Worm (Caenorhabditis elegans) whole organism, L3 larva: ENCODE results near the gene ins-32.

Experiments used
- ZK546.5 ChIP-seq: sonication (generic microtip); optimal IDR thresholded peaks from 2 replicates; lab custom pipeline; 2017; ENCODE audit warnings: missing biosample characterization, missing genetic modification characterization
- ama-1 ChIP-seq: fragments of 150-350 bp; optimal IDR thresholded peaks from 2 replicates; lab custom pipeline; 2018
- ceh-16 ChIP-seq: sonication (generic microtip); optimal IDR thresholded peaks from 2 replicates; lab custom pipeline; 2017; ENCODE audit warnings: missing biosample characterization, missing genetic modification characterization
- ceh-28 ChIP-seq: fragments of 150-350 bp; optimal IDR thresholded peaks from 2 replicates; lab custom pipeline; 2014; ENCODE audit warnings: missing biosample characterization, missing genetic modification reagents, missing genetic modification characterization
- ceh-9 ChIP-seq: sonication (generic microtip); optimal IDR thresholded peaks from 2 replicates; lab custom pipeline; 2018; ENCODE audit warnings: missing biosample characterization, missing genetic modification characterization
- egl-27 ChIP-seq: sonication (generic microtip); optimal IDR thresholded peaks from 4 replicates; lab custom pipeline; 2017; ENCODE audit warnings: missing biosample characterization, missing genetic modification reagents, missing genetic modification characterization
- egl-5 ChIP-seq: fragments of 150-350 bp; optimal IDR thresholded peaks from 2 replicates; lab custom pipeline; 2017; ENCODE audit warnings: missing biosample characterization, missing genetic modification reagents, missing genetic modification characterization, inconsistent platforms
- elt-2 ChIP-seq: sonication (generic microtip); optimal IDR thresholded peaks from 2 replicates; lab custom pipeline; 2016; ENCODE audit warnings: missing genetic modification reagents, mild to moderate bottlenecking, missing genetic modification characterization, missing compliant biosample characterization
- elt-3 ChIP-seq, 3 experiments: fragments of 150-350 bp in 1 of 3; sonication (generic microtip) in 2 of 3; optimal IDR thresholded peaks; 2 replicates in 2 of 3; 4 replicates in 1 of 3; lab custom pipeline; 2014 to 2017; ENCODE audit warnings: missing biosample characterization in 3 of 3, missing genetic modification characterization in 3 of 3
- eor-1 ChIP-seq, 2 experiments: fragments of 150-350 bp; optimal IDR thresholded peaks; 2 replicates each; lab custom pipeline; 2014 to 2018; ENCODE audit warnings: missing biosample characterization in 2 of 2, missing genetic modification characterization in 2 of 2
- fkh-2 ChIP-seq: fragments of 150-350 bp; optimal IDR thresholded peaks from 2 replicates; lab custom pipeline; 2014; ENCODE audit warnings: missing biosample characterization, missing genetic modification reagents, missing genetic modification characterization
- fos-1 ChIP-seq: fragments of 150-350 bp; optimal IDR thresholded peaks from 2 replicates; lab custom pipeline; 2014; ENCODE audit warnings: missing biosample characterization, missing genetic modification characterization
- jun-1 ChIP-seq: fragments of 150-350 bp; optimal IDR thresholded peaks from 2 replicates; lab custom pipeline; 2014; ENCODE audit warnings: missing biosample characterization, missing genetic modification reagents, missing genetic modification characterization
- lin-15B ChIP-seq: fragments of 150-350 bp; optimal IDR thresholded peaks from 2 replicates; lab custom pipeline; 2014; ENCODE audit warnings: missing biosample characterization, missing genetic modification characterization
- lin-39 ChIP-seq: fragments of 150-350 bp; optimal IDR thresholded peaks from 2 replicates; lab custom pipeline; 2018; ENCODE audit warnings: missing biosample characterization, missing genetic modification reagents, missing genetic modification characterization
- lsy-12 ChIP-seq: sonication (generic microtip); optimal IDR thresholded peaks from 2 replicates; lab custom pipeline; 2016; ENCODE audit warnings: mild to moderate bottlenecking, missing genetic modification characterization, missing compliant biosample characterization
- mml-1 ChIP-seq: fragments of 150-350 bp; sonication (generic microtip); optimal IDR thresholded peaks from 3 replicates; lab custom pipeline; 2014; ENCODE audit warnings: missing biosample characterization, missing genetic modification characterization
- nfya-1 ChIP-seq: sonication (generic microtip); optimal IDR thresholded peaks from 2 replicates; lab custom pipeline; 2017; ENCODE audit warnings: missing genetic modification characterization, mild to moderate bottlenecking, missing compliant biosample characterization, antibody characterized with exemption, moderate library complexity; ENCODE audit not compliant: insufficient read depth
- nhr-237 ChIP-seq: fragments of 150-350 bp; optimal IDR thresholded peaks from 2 replicates; lab custom pipeline; 2014; ENCODE audit warnings: missing biosample characterization, missing genetic modification characterization
- nhr-25 ChIP-seq: sonication (generic microtip); optimal IDR thresholded peaks from 2 replicates; lab custom pipeline; 2017; ENCODE audit warnings: missing biosample characterization, missing genetic modification characterization
- nhr-28 ChIP-seq: fragments of 150-350 bp; optimal IDR thresholded peaks from 2 replicates; lab custom pipeline; 2014; ENCODE audit warnings: missing biosample characterization, missing genetic modification characterization
- nhr-43 ChIP-seq: sonication (generic microtip); optimal IDR thresholded peaks from 2 replicates; lab custom pipeline; 2016; ENCODE audit warnings: mild to moderate bottlenecking, missing genetic modification characterization, missing compliant biosample characterization; ENCODE audit not compliant: poor library complexity, severe bottlenecking
- nhr-67 ChIP-seq: fragments of 150-350 bp; optimal IDR thresholded peaks from 2 replicates; lab custom pipeline; 2014; ENCODE audit warnings: missing biosample characterization, missing genetic modification characterization
- nhr-76 ChIP-seq: fragments of 150-350 bp; sonication (generic microtip); optimal IDR thresholded peaks from 5 replicates; lab custom pipeline; 2014; ENCODE audit warnings: missing biosample characterization, missing genetic modification characterization
- nhr-77 ChIP-seq: fragments of 150-350 bp; optimal IDR thresholded peaks from 2 replicates; lab custom pipeline; 2014; ENCODE audit warnings: missing biosample characterization, missing genetic modification characterization
- pha-4 ChIP-seq: fragments of 150-350 bp; optimal IDR thresholded peaks from 2 replicates; lab custom pipeline; 2014; ENCODE audit warnings: missing biosample characterization, missing genetic modification reagents, missing genetic modification characterization
- pqm-1 ChIP-seq: fragments of 150-350 bp; optimal IDR thresholded peaks from 2 replicates; lab custom pipeline; 2017; ENCODE audit warnings: missing biosample characterization, missing genetic modification characterization, inconsistent platforms
- sea-2 ChIP-seq: fragments of 150-350 bp; sonication (generic microtip); optimal IDR thresholded peaks from 4 replicates; lab custom pipeline; 2014; ENCODE audit warnings: missing biosample characterization, missing genetic modification reagents, missing genetic modification characterization
- skn-1 ChIP-seq: fragments of 150-350 bp; optimal IDR thresholded peaks from 2 replicates; lab custom pipeline; 2014; ENCODE audit warnings: missing biosample characterization, missing genetic modification characterization
- snpc-4 ChIP-seq: fragments of 150-350 bp; optimal IDR thresholded peaks from 2 replicates; lab custom pipeline; 2014; ENCODE audit warnings: missing biosample characterization, missing genetic modification characterization
- tbx-2 ChIP-seq: sonication (generic microtip); optimal IDR thresholded peaks from 2 replicates; lab custom pipeline; 2016; ENCODE audit warnings: mild to moderate bottlenecking, missing genetic modification characterization, missing compliant biosample characterization
- unc-62 ChIP-seq: fragments of 150-350 bp; sonication (generic microtip); optimal IDR thresholded peaks from 4 replicates; lab custom pipeline; 2014; ENCODE audit warnings: missing biosample characterization, missing genetic modification reagents, missing genetic modification characterization
- zag-1 ChIP-seq: fragments of 150-350 bp; optimal IDR thresholded peaks from 2 replicates; lab custom pipeline; 2014; ENCODE audit warnings: missing biosample characterization, missing genetic modification characterization
- ztf-11 ChIP-seq: fragments of 150-350 bp; optimal IDR thresholded peaks from 2 replicates; lab custom pipeline; 2014; ENCODE audit warnings: missing biosample characterization, missing genetic modification characterization
- ztf-4 ChIP-seq: fragments of 150-350 bp; optimal IDR thresholded peaks from 2 replicates; lab custom pipeline; 2014; ENCODE audit warnings: missing biosample characterization, missing genetic modification characterization

ins-32 gene

DNA sequence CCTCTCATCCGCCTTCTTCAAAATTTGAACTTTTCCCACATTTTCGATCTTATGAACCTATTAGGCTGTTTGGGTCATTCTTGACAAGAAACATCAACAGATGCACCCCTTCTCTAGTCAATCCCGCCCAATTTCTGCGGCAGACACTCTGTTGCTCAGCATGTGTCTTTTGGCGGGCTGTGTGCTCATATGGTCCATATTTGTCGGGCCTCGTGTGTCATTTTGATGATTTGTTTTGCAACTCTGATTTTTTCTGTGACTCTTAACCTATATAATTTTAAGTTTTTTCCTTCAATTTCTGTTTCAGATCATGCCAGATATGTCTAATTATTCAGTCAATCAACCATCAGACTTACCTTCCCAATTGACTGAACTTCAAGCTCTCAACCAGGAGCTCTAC, 16.0 kb downstream of the ins-32 start, which contains the start of gene T24E12.13:
TSS of gene T24E12.13 (plus strand) at position 301 of the 400 bp plus-strand sequence.
- no peak for TF ChIP-seq sea-2 (GFP tag; lab: Kevin White, UChicago)
- TF ChIP-seq nhr-77, result no peak
- no peak for TF ChIP-seq nhr-237 (tag; lab: Kevin White, UChicago)
- no peak for TF ChIP-seq elt-3 (tag; optimal IDR thresholded peaks at IDR 0.05; lab: Kevin White, UChicago)
- no peak for TF ChIP-seq ceh-9
- TF ChIP-seq nhr-25, result no peak
- TF ChIP-seq ZK546.5 (tag; lab: Kevin White, UChicago), result no peak
- TF ChIP-seq nhr-76, result no peak
- TF ChIP-seq skn-1 (tag; lab: Kevin White, UChicago), result no peak
- no peak for TF ChIP-seq egl-5
- no peak for TF ChIP-seq tbx-2 (tag; lab: Kevin White, UChicago)
- no peak for TF ChIP-seq lin-15B (tag; lab: Kevin White, UChicago)
- TF ChIP-seq ztf-4, result no peak
- no peak for TF ChIP-seq snpc-4 (tag; lab: Kevin White, UChicago)
- TF ChIP-seq nhr-28 (tag; lab: Kevin White, UChicago), result no peak

ce11 chrII:3786538-3786937, 16.6 kb downstream of the ins-32 start:
- TF ChIP-seq ceh-16 (tag; lab: Kevin White, UChicago) (no peak), skn-1 (tag; lab: Kevin White, UChicago) (peak; percentile 35), pha-4 (peak; percentile 92), egl-5 (no peak), sea-2 (GFP tag; lab: Kevin White, UChicago) (no peak), lsy-12 (tag; lab: Kevin White, UChicago) (no peak), egl-27 (tag; lab: Kevin White, UChicago) (peak; percentile 46), unc-62 (GFP tag; lab: Kevin White, UChicago) (no peak), ceh-28 (no peak), ama-1 (lab: Kevin White, UChicago) (no peak), elt-2 (tag; lab: Kevin White, UChicago) (peak; percentile 100), jun-1 (tag; lab: Kevin White, UChicago) (peak; percentile 96), elt-3 (tag; optimal IDR thresholded peaks at IDR 0.05; lab: Kevin White, UChicago) (no peak), eor-1 (tag; optimal IDR thresholded peaks at IDR 0.05; lab: Kevin White, UChicago) (no peak), tbx-2 (tag; lab: Kevin White, UChicago) (no peak), nhr-43 (tag; lab: Kevin White, UChicago) (no peak), pqm-1 (tag; lab: Kevin White, UChicago) (peak; percentile 100), ceh-9 (no peak), fos-1 (peak; percentile 63), nhr-25 (no peak)

- TF ChIP-seq fos-1 (no peak), zag-1 (tag; lab: Kevin White, UChicago) (no peak), sea-2 (GFP tag; lab: Kevin White, UChicago) (no peak), nhr-237 (tag; lab: Kevin White, UChicago) (no peak), fkh-2 (tag; lab: Kevin White, UChicago) (no peak), nhr-67 (tag; lab: Kevin White, UChicago) (no peak), nhr-43 (tag; lab: Kevin White, UChicago) (no peak), lsy-12 (tag; lab: Kevin White, UChicago) (no peak)
These were observed 17.4 kb downstream of the ins-32 start for ce11 chrII:3785756-3786155.

ce11 chrII:3785257-3785656, 17.9 kb downstream of the ins-32 start, which contains the start of gene T24E12.1:
T24E12.1 (plus strand) TSS chrII:3785557.
- TF ChIP-seq elt-3 (tag; optimal IDR thresholded peaks at IDR 0.05; lab: Kevin White, UChicago) (no peak), skn-1 (tag; lab: Kevin White, UChicago) (no peak), fkh-2 (tag; lab: Kevin White, UChicago) (no peak), snpc-4 (tag; lab: Kevin White, UChicago) (no peak), eor-1 (tag; optimal IDR thresholded peaks at IDR 0.05; lab: Kevin White, UChicago) (no peak), ztf-11 (tag; lab: Kevin White, UChicago) (no peak), pqm-1 (tag; lab: Kevin White, UChicago) (no peak), lin-39 (tag; lab: Kevin White, UChicago) (no peak), mml-1 (no peak), ceh-16 (tag; lab: Kevin White, UChicago) (no peak), nfya-1 (tag; lab: Kevin White, UChicago) (no peak)
